Fruit fly (Drosophila melanogaster) whole organism, embryonic: Measurements from ENCODE around the gene CG16865.

Source experiments
- D19B ChIP-seq: fragments of 200-800 bp; sonication (Bioruptor generic); optimal IDR thresholded peaks from 2 replicates; lab custom pipeline; 2017; ENCODE audit warnings: missing biosample characterization, mild to moderate bottlenecking, missing genetic modification characterization
- shn ChIP-seq: fragments of 200-800 bp; sonication (Bioruptor generic); optimal IDR thresholded peaks from 3 replicates; lab custom pipeline; 2016; ENCODE audit warnings: missing biosample characterization, missing genetic modification characterization

DNA sequence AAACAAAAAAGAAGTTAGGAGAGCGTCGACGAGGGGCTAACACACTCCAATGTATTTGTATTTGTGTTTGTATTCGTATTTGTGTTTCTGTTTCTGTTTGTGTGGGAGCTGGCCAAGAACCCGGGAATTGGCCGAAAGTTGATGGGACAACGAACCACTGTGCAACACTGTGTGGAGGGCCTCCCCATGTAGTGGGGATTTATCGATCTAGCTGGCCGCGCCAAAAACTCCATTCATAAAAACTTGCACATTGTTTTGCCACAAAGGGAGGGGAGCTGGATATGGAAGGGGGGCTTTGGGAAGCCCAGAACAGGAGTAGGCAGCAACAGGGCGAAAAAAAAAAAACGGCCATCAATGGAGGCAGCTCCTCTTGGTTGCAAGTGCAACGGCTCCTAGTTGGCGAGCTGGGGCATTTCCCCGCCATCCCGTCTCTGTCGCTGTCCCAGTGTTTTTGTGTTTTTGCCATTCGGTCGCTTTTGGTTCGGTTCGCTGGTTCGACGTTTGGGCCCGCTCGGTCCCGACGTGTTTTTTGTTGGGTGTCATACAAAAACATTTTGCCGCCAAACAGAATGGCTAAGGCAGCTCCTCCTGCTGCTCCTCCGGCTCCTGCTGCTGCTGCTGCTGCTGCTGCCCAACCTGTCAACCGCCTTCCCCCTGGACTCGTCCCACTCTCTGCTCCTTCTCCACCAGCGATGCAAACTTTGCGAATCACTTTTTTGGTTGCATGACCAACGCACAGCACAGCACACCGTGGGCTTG lies 34.2 kb upstream of the CG16865 start:
- TF ChIP-seq D19B (GFP tag; lab: Kevin White, UChicago), result no peak
- TF ChIP-seq shn (GFP tag; lab: Kevin White, UChicago), result no peak
